Worm (Caenorhabditis elegans): ENCODE results near the gene dod-3.

ce11 chrV:2702883-2703282 is 28.0 kb downstream of the dod-3 start:
- no peak for TF ChIP-seq ama-1 (optimal IDR thresholded peaks at IDR 0.05)
- no peak for TF ChIP-seq hnd-1 (tag; optimal IDR thresholded peaks at IDR 0.05)
- no peak for TF ChIP-seq tra-4 (tag; optimal IDR thresholded peaks at IDR 0.05)
- no peak for TF ChIP-seq flt-1 (GFP tag; IDR thresholded peaks at IDR 0.05)

Measured in whole organism, early embryonic.